Worm (Caenorhabditis elegans) whole organism, early embryonic: ENCODE measurements around the gene C26B2.8.

ENCODE experiments used
- B0310.2 ChIP-seq: sonication (generic microtip); optimal IDR thresholded peaks from 2 replicates; lab custom pipeline; 2016; ENCODE audit warnings: mild to moderate bottlenecking, missing genetic modification characterization, missing compliant biosample characterization
- F13C5.2 ChIP-seq: sonication (generic microtip); optimal IDR thresholded peaks from 2 replicates; lab custom pipeline; 2017; ENCODE audit warnings: mild to moderate bottlenecking, missing genetic modification characterization, inconsistent platforms, missing compliant biosample characterization
- ama-1 ChIP-seq: fragments of 150-350 bp; optimal IDR thresholded peaks from 2 replicates; lab custom pipeline; 2014
- ceh-13 ChIP-seq: fragments of 200-800 bp; sonication (Bioruptor generic); optimal IDR thresholded peaks from 2 replicates; lab custom pipeline; 2018; ENCODE audit warnings: mild to moderate bottlenecking, missing genetic modification characterization, missing compliant biosample characterization
- ceh-36 ChIP-seq: sonication (generic microtip); optimal IDR thresholded peaks from 2 replicates; lab custom pipeline; 2016; ENCODE audit warnings: missing genetic modification characterization, inconsistent platforms, missing compliant biosample characterization
- hmbx-1 ChIP-seq: sonication (generic microtip); optimal IDR thresholded peaks from 2 replicates; lab custom pipeline; 2016; ENCODE audit warnings: mild to moderate bottlenecking, missing genetic modification characterization, missing compliant biosample characterization
- scrt-1 ChIP-seq: fragments of 200-800 bp; sonication (Bioruptor generic); IDR thresholded peaks from 2 replicates; pipeline ENCODE4 v1.3.6; 2022; ENCODE audit warnings: missing genetic modification characterization, missing compliant biosample characterization
- tbx-37 ChIP-seq: fragments of 200-800 bp; sonication (Bioruptor generic); conservative IDR thresholded peaks from 2 replicates; pipeline ENCODE4 v1.3.6; 2022; ENCODE audit warnings: missing genetic modification reagents, missing genetic modification characterization, missing compliant biosample characterization
- tra-4 ChIP-seq: sonication (generic microtip); optimal IDR thresholded peaks from 2 replicates; lab custom pipeline; 2017; ENCODE audit warnings: missing genetic modification characterization, missing compliant biosample characterization

- no peak for TF ChIP-seq ceh-13
- TF ChIP-seq tra-4 (tag; lab: Kevin White, UChicago) = no peak
- no peak for TF ChIP-seq ama-1 (lab: Kevin White, UChicago)
- TF ChIP-seq B0310.2 = no peak
- TF ChIP-seq F13C5.2 (tag; lab: Kevin White, UChicago) = no peak
- TF ChIP-seq ceh-36 = no peak
- no peak for TF ChIP-seq scrt-1 (GFP tag; lab: Robert Waterston, UW)
- TF ChIP-seq tbx-37 (GFP tag; lab: Robert Waterston, UW) = no peak
- no peak for TF ChIP-seq hmbx-1 (tag; lab: Kevin White, UChicago)
Measured at ce11 chrIV:7985737-7986136, 28.2 kb upstream of the C26B2.8 start.
